Worm (Caenorhabditis elegans): ENCODE data around the gene T24H10.1.

ce11 chrII:9124353-9124752, 25.2 kb downstream of the T24H10.1 start:
- TF ChIP-seq efl-3 (GFP tag; optimal IDR thresholded peaks at IDR 0.05) = no peak
- TF ChIP-seq lsy-2 (tag; optimal IDR thresholded peaks at IDR 0.05) = no peak
- no peak for TF ChIP-seq elt-2 (tag; optimal IDR thresholded peaks at IDR 0.05)
- TF ChIP-seq mef-2 (tag; optimal IDR thresholded peaks at IDR 0.05) = no peak
- TF ChIP-seq nhr-11 (tag; optimal IDR thresholded peaks at IDR 0.05) = no peak
- TF ChIP-seq fkh-10 (GFP tag; optimal IDR thresholded peaks at IDR 0.05) = no peak
- no peak for TF ChIP-seq jun-1 (tag; optimal IDR thresholded peaks at IDR 0.05)
- no peak for TF ChIP-seq skn-1 (tag; optimal IDR thresholded peaks at IDR 0.05)
- TF ChIP-seq lir-3 (tag; optimal IDR thresholded peaks at IDR 0.05; ENCODE audit: poor library complexity) = no peak

All from whole organism, L1 larva.